Fruit fly (Drosophila melanogaster) whole organism, embryonic: ENCODE data around the gene Mst57Db.

Experiments used
- Ada2b ChIP-seq: fragments of 200-800 bp; sonication (Bioruptor generic); IDR thresholded peaks from 2 replicates; pipeline ENCODE4 v1.3.6; 2022; ENCODE audit warnings: missing biosample characterization, missing genetic modification characterization
- Atf-2 ChIP-seq: fragments of 200-800 bp; sonication (Bioruptor generic); optimal IDR thresholded peaks from 2 replicates; lab custom pipeline; 2016; ENCODE audit warnings: missing biosample characterization, missing genetic modification characterization
- Bgb ChIP-seq: fragments of 200-800 bp; sonication (Bioruptor generic); IDR thresholded peaks from 2 replicates; pipeline ENCODE4 v1.3.6; 2022; ENCODE audit warnings: missing biosample characterization, missing genetic modification characterization; ENCODE audit not compliant: partially characterized antibody
- CG10462 ChIP-seq: fragments of 200-800 bp; sonication (Bioruptor generic); optimal IDR thresholded peaks from 2 replicates; lab custom pipeline; 2016; ENCODE audit warnings: missing biosample characterization, missing genetic modification characterization
- CG11247 ChIP-seq: fragments of 200-800 bp; sonication (Bioruptor generic); IDR thresholded peaks from 2 replicates; pipeline ENCODE4 v1.3.6; 2022; ENCODE audit warnings: missing biosample characterization, missing genetic modification characterization
- CG11504 ChIP-seq: fragments of 200-800 bp; sonication (Bioruptor generic); optimal IDR thresholded peaks from 3 replicates; lab custom pipeline; 2019; ENCODE audit warnings: missing biosample characterization, mild to moderate bottlenecking, missing genetic modification characterization, moderate library complexity
- CG12391 ChIP-seq: fragments of 200-800 bp; sonication (Bioruptor generic); optimal IDR thresholded peaks from 3 replicates; lab custom pipeline; 2018; ENCODE audit warnings: missing biosample characterization, mild to moderate bottlenecking, missing genetic modification characterization, moderate library complexity
- CG14050 ChIP-seq: fragments of 200-800 bp; sonication (Bioruptor generic); IDR thresholded peaks from 3 replicates; pipeline ENCODE4 v1.3.6; 2022; ENCODE audit warnings: missing biosample characterization, missing genetic modification characterization
- CG15514 ChIP-seq: fragments of 200-800 bp; sonication (Bioruptor generic); optimal IDR thresholded peaks from 3 replicates; lab custom pipeline; 2017; ENCODE audit warnings: missing biosample characterization, missing genetic modification characterization, mild to moderate bottlenecking, moderate library complexity, missing genetic modification reagents
- CG1603 ChIP-seq: fragments of 200-800 bp; sonication (Bioruptor generic); optimal IDR thresholded peaks from 2 replicates; lab custom pipeline; 2019; ENCODE audit warnings: missing biosample characterization, mild to moderate bottlenecking, missing genetic modification characterization, moderate library complexity
- CG17612 ChIP-seq: fragments of 200-800 bp; sonication (Bioruptor generic); IDR thresholded peaks from 2 replicates; pipeline ENCODE4 v1.3.6; 2022; ENCODE audit warnings: missing biosample characterization, missing genetic modification characterization
- CG18262 ChIP-seq: fragments of 200-800 bp; optimal IDR thresholded peaks from 3 replicates; lab custom pipeline; 2019; ENCODE audit warnings: missing biosample characterization, mild to moderate bottlenecking, missing genetic modification characterization, moderate library complexity
- CG2116 ChIP-seq: fragments of 200-800 bp; sonication (Bioruptor generic); optimal IDR thresholded peaks from 3 replicates; lab custom pipeline; 2018; ENCODE audit warnings: missing biosample characterization, mild to moderate bottlenecking, missing genetic modification characterization
- CG30020 ChIP-seq: fragments of 200-800 bp; optimal IDR thresholded peaks from 2 replicates; lab custom pipeline; 2019; ENCODE audit warnings: missing biosample characterization, mild to moderate bottlenecking, missing genetic modification characterization, moderate library complexity
- CG31224 ChIP-seq: fragments of 200-800 bp; sonication (Bioruptor generic); IDR thresholded peaks from 2 replicates; pipeline ENCODE4 v1.3.6; 2022; ENCODE audit warnings: missing biosample characterization, missing genetic modification characterization
- CG4424 ChIP-seq: fragments of 200-800 bp; sonication (Bioruptor generic); optimal IDR thresholded peaks from 3 replicates; lab custom pipeline; 2016; ENCODE audit warnings: missing biosample characterization, missing genetic modification characterization
- CG4617 ChIP-seq: fragments of 200-800 bp; sonication (Bioruptor generic); optimal IDR thresholded peaks from 3 replicates; lab custom pipeline; 2016; ENCODE audit warnings: missing biosample characterization, missing genetic modification characterization, borderline replicate concordance
- CG6272 ChIP-seq: fragments of 200-800 bp; sonication (Bioruptor generic); IDR thresholded peaks from 2 replicates; pipeline ENCODE4 v1.3.6; 2022; ENCODE audit warnings: missing biosample characterization, missing genetic modification characterization
- CG6791 ChIP-seq: fragments of 200-800 bp; sonication (Bioruptor generic); IDR thresholded peaks from 3 replicates; pipeline ENCODE4 v1.3.6; 2022; ENCODE audit warnings: missing biosample characterization, missing genetic modification characterization; ENCODE audit not compliant: partially characterized antibody
- CG6813 ChIP-seq: fragments of 200-800 bp; sonication (Bioruptor generic); optimal IDR thresholded peaks from 2 replicates; lab custom pipeline; 2017; ENCODE audit warnings: missing biosample characterization, missing genetic modification characterization, mild to moderate bottlenecking, moderate library complexity, missing genetic modification reagents
- CG8944 ChIP-seq: fragments of 200-800 bp; sonication (Bioruptor generic); optimal IDR thresholded peaks from 3 replicates; lab custom pipeline; 2016; ENCODE audit warnings: missing biosample characterization, missing genetic modification characterization
- CG9215 ChIP-seq: fragments of 200-800 bp; sonication (Bioruptor generic); IDR thresholded peaks from 2 replicates; pipeline ENCODE4 v1.3.6; 2022; ENCODE audit warnings: missing biosample characterization, missing genetic modification characterization
- CG9609 ChIP-seq: fragments of 200-800 bp; sonication (Bioruptor generic); optimal IDR thresholded peaks from 3 replicates; lab custom pipeline; 2016; ENCODE audit warnings: missing biosample characterization, missing genetic modification characterization
- Dbx ChIP-seq: fragments of 200-800 bp; sonication (Bioruptor generic); IDR thresholded peaks from 3 replicates; pipeline ENCODE4 v1.3.6; 2022; ENCODE audit warnings: missing biosample characterization, missing genetic modification characterization
- Dip3 ChIP-seq: fragments of 200-800 bp; sonication (Bioruptor generic); optimal IDR thresholded peaks from 3 replicates; lab custom pipeline; 2016; ENCODE audit warnings: missing biosample characterization, missing genetic modification characterization
- Dp ChIP-seq: fragments of 200-800 bp; sonication (Bioruptor generic); optimal IDR thresholded peaks from 2 replicates; lab custom pipeline; 2018; ENCODE audit warnings: missing biosample characterization, mild to moderate bottlenecking, missing genetic modification characterization, moderate library complexity
- HLH4C ChIP-seq: fragments of 200-800 bp; sonication (Bioruptor generic); IDR thresholded peaks from 3 replicates; pipeline ENCODE4 v1.3.6; 2022; ENCODE audit warnings: missing biosample characterization, missing genetic modification characterization; ENCODE audit not compliant: partially characterized antibody
- Mrtf ChIP-seq: fragments of 200-800 bp; sonication (Bioruptor generic); IDR thresholded peaks from 3 replicates; pipeline ENCODE4 v1.3.6; 2022; ENCODE audit warnings: missing biosample characterization, missing genetic modification characterization
- Neu2 ChIP-seq: fragments of 200-800 bp; sonication (Bioruptor generic); optimal IDR thresholded peaks from 3 replicates; lab custom pipeline; 2016; ENCODE audit warnings: missing biosample characterization, missing genetic modification characterization, borderline replicate concordance
- Opbp ChIP-seq: fragments of 200-800 bp; sonication (Bioruptor generic); IDR thresholded peaks from 3 replicates; pipeline ENCODE4 v1.3.6; 2022; ENCODE audit warnings: missing biosample characterization, missing genetic modification characterization; ENCODE audit not compliant: partially characterized antibody
- Tbp ChIP-seq: fragments of >200 bp; optimal IDR thresholded peaks from 2 replicates; lab custom pipeline; 2018; ENCODE audit warnings: missing biosample characterization, missing genetic modification characterization
- Trl ChIP-seq, 3 experiments: fragments of >200 bp in 2 of 3; fragments of 200-800 bp in 1 of 3; sonication (Bioruptor generic) in 1 of 3; optimal IDR thresholded peaks; 2 replicates in 1 of 3; 3 replicates in 2 of 3; lab custom pipeline; 2016 to 2017; ENCODE audit warnings: missing biosample characterization in 1 of 3, missing genetic modification characterization in 1 of 3
- al ChIP-seq: fragments of 200-800 bp; sonication (Bioruptor generic); IDR thresholded peaks from 2 replicates; pipeline ENCODE4 v1.3.6; 2022; ENCODE audit warnings: missing biosample characterization, missing genetic modification characterization
- amos ChIP-seq: fragments of 200-800 bp; sonication (Bioruptor generic); IDR thresholded peaks from 2 replicates; pipeline ENCODE4 v1.3.6; 2022; ENCODE audit warnings: missing biosample characterization, missing genetic modification characterization; ENCODE audit not compliant: partially characterized antibody
- bigmax ChIP-seq: fragments of 200-800 bp; sonication (Bioruptor generic); optimal IDR thresholded peaks from 2 replicates; lab custom pipeline; 2018; ENCODE audit warnings: missing biosample characterization, mild to moderate bottlenecking, missing genetic modification characterization
- bowl ChIP-seq: fragments of 200-800 bp; sonication (Bioruptor generic); IDR thresholded peaks from 2 replicates; pipeline ENCODE4 v1.3.6; 2022; ENCODE audit warnings: missing biosample characterization, missing genetic modification characterization
- cad ChIP-seq: fragments of >200 bp; optimal IDR thresholded peaks from 2 replicates; lab custom pipeline; 2017; ENCODE audit warnings: missing biosample characterization, missing genetic modification characterization
- cg ChIP-seq: fragments of 200-800 bp; sonication (Bioruptor generic); optimal IDR thresholded peaks from 3 replicates; lab custom pipeline; 2019; ENCODE audit warnings: missing biosample characterization, mild to moderate bottlenecking, missing genetic modification characterization, moderate library complexity
- corto ChIP-seq: fragments of 200-800 bp; sonication (Bioruptor generic); optimal IDR thresholded peaks from 2 replicates; lab custom pipeline; 2016; ENCODE audit warnings: missing biosample characterization, mild to moderate bottlenecking, missing genetic modification characterization, moderate library complexity
- emc ChIP-seq: fragments of 200-800 bp; sonication (Bioruptor generic); optimal IDR thresholded peaks from 2 replicates; lab custom pipeline; 2016; ENCODE audit warnings: missing biosample characterization, missing genetic modification characterization
- ems ChIP-seq: fragments of 200-800 bp; sonication (Bioruptor generic); optimal IDR thresholded peaks from 3 replicates; lab custom pipeline; 2016; ENCODE audit warnings: missing biosample characterization, missing genetic modification characterization
- gce ChIP-seq: fragments of 200-800 bp; sonication (Bioruptor generic); IDR thresholded peaks from 3 replicates; pipeline ENCODE4 v1.3.6; 2022; ENCODE audit warnings: missing biosample characterization, missing genetic modification characterization
- jumu ChIP-seq: fragments of 200-800 bp; sonication (Bioruptor generic); optimal IDR thresholded peaks from 3 replicates; lab custom pipeline; 2016; ENCODE audit warnings: missing biosample characterization, missing genetic modification characterization
- pros ChIP-seq: fragments of 200-800 bp; sonication (Bioruptor generic); optimal IDR thresholded peaks from 3 replicates; lab custom pipeline; 2019; ENCODE audit warnings: missing biosample characterization, mild to moderate bottlenecking, missing genetic modification characterization, moderate library complexity
- pum ChIP-seq: fragments of 200-800 bp; sonication (Bioruptor generic); optimal IDR thresholded peaks from 2 replicates; lab custom pipeline; 2016; ENCODE audit warnings: missing biosample characterization, missing genetic modification characterization
- rib ChIP-seq: fragments of 200-800 bp; sonication (Bioruptor generic); IDR thresholded peaks from 2 replicates; pipeline ENCODE4 v1.3.6; 2022; ENCODE audit warnings: missing biosample characterization, missing genetic modification characterization
- sd ChIP-seq: fragments of 200-800 bp; sonication (Bioruptor generic); optimal IDR thresholded peaks from 3 replicates; lab custom pipeline; 2018; ENCODE audit warnings: missing biosample characterization, mild to moderate bottlenecking, missing genetic modification characterization, moderate library complexity
- tll ChIP-seq, 2 experiments: fragments of 200-800 bp in 1 of 2; fragments of >200 bp in 1 of 2; sonication (Bioruptor generic) in 1 of 2; optimal IDR thresholded peaks; 2 replicates each; lab custom pipeline; 2017 to 2019; ENCODE audit warnings: missing biosample characterization in 2 of 2, missing genetic modification characterization in 2 of 2, mild to moderate bottlenecking in 1 of 2, moderate library complexity in 1 of 2
- trh ChIP-seq: fragments of 200-800 bp; sonication (Bioruptor generic); optimal IDR thresholded peaks from 2 replicates; lab custom pipeline; 2016; ENCODE audit warnings: missing biosample characterization, missing genetic modification characterization
- zen ChIP-seq: fragments of 200-800 bp; sonication (Bioruptor generic); optimal IDR thresholded peaks from 3 replicates; lab custom pipeline; 2018; ENCODE audit warnings: missing biosample characterization, mild to moderate bottlenecking, missing genetic modification characterization, moderate library complexity

Mst57Db gene

dm6 chr3R:25879324-25879766, 48.6 kb upstream of the Mst57Db start (continued):
- TF ChIP-seq sd (tag; lab: Kevin White, UChicago) (peak; percentile 41), trh (GFP tag; lab: Kevin White, UChicago) (peak; percentile 13), CG15514 (GFP tag; lab: Kevin White, UChicago) (peak; percentile 43), Bgb (GFP tag; lab: Robert Waterston, UW) (no peak), CG11247 (GFP tag; lab: Robert Waterston, UW) (peak; percentile 72; the same call in 1 of the 2 replicates), zen (tag; lab: Kevin White, UChicago) (no peak), CG6791 (no peak), cad (GFP tag; lab: Kevin White, UChicago) (no peak), CG18262 (tag; lab: Kevin White, UChicago) (peak; percentile 88), tll (GFP tag; optimal IDR thresholded peaks at IDR 0.05; lab: Kevin White, UChicago) (no peak), HLH4C (GFP tag; lab: Robert Waterston, UW) (no peak), CG14050 (GFP tag; lab: Robert Waterston, UW) (peak; percentile 65), Neu2 (GFP tag; lab: Kevin White, UChicago) (no peak), pros (GFP tag; lab: Kevin White, UChicago) (no peak), emc (GFP tag; lab: Kevin White, UChicago) (peak; percentile 3), gce (GFP tag; lab: Robert Waterston, UW) (peak; percentile 56; the same call in 1 of the 3 replicates), Tbp (GFP tag; lab: Kevin White, UChicago) (no peak), Dp (GFP tag; lab: Kevin White, UChicago) (no peak), Trl (optimal IDR thresholded peaks at IDR 0.05; lab: Kevin White, UChicago) (no peak), Trl (GFP tag; optimal IDR thresholded peaks at IDR 0.05; lab: Kevin White, UChicago) (no peak), cg (no peak), rib (peak; percentile 27; the same call in 1 of the 2 replicates), CG11504 (tag; lab: Kevin White, UChicago) (peak; percentile 85), CG10462 (no peak), CG9609 (GFP tag; lab: Kevin White, UChicago) (peak; percentile 60), Ada2b (peak; percentile 80), Opbp (GFP tag; lab: Robert Waterston, UW) (no peak), CG6272 (no peak), amos (GFP tag; lab: Robert Waterston, UW) (no peak), Dip3 (GFP tag; lab: Kevin White, UChicago) (peak; percentile 64), CG31224 (GFP tag; lab: Robert Waterston, UW) (no peak), CG9215 (GFP tag; lab: Robert Waterston, UW) (no peak; the same call in 1 of the 2 replicates), ems (peak; percentile 50), Atf-2 (GFP tag; lab: Kevin White, UChicago) (peak; percentile 72), CG4617 (GFP tag; lab: Kevin White, UChicago) (no peak), CG6813 (peak; percentile 70), bowl (0 out of 2 replicates have a peak, but pooled peaks have one; percentile 43), Mrtf (GFP tag; lab: Robert Waterston, UW) (no peak; the same call in 2 of the 3 replicates), bigmax (GFP tag; lab: Kevin White, UChicago) (no peak), CG2116 (GFP tag; lab: Kevin White, UChicago) (peak; percentile 21), Dbx (GFP tag; lab: Robert Waterston, UW) (no peak), CG17612 (GFP tag; lab: Robert Waterston, UW) (no peak), jumu (GFP tag; lab: Kevin White, UChicago) (peak; percentile 16), pum (peak; percentile 53), CG4424 (peak; percentile 80), CG1603 (peak; percentile 77), al (GFP tag; lab: Robert Waterston, UW) (peak; percentile 70; the same call in 1 of the 2 replicates), CG12391 (tag; lab: Kevin White, UChicago) (peak; percentile 86), CG30020 (tag; lab: Kevin White, UChicago) (no peak), CG8944 (GFP tag; lab: Kevin White, UChicago) (peak; percentile 67), corto (no peak)
